Fruit fly (Drosophila melanogaster): ENCODE measurements around the gene ine.

ine gene

dm6 chr2L:4448582-4449016, 28.2 kb downstream of the ine start, which contains the start of gene MFS18:
MFS18 (minus strand) TSS chr2L:4448635.
- TF ChIP-seq h (optimal IDR thresholded peaks at IDR 0.05) (no peak), Sin3A (optimal IDR thresholded peaks at IDR 0.05) (no peak), insv (optimal IDR thresholded peaks at IDR 0.05) (no peak), psq (optimal IDR thresholded peaks at IDR 0.05) (peak; percentile 40), ttk (optimal IDR thresholded peaks at IDR 0.05) (no peak)

DNA sequence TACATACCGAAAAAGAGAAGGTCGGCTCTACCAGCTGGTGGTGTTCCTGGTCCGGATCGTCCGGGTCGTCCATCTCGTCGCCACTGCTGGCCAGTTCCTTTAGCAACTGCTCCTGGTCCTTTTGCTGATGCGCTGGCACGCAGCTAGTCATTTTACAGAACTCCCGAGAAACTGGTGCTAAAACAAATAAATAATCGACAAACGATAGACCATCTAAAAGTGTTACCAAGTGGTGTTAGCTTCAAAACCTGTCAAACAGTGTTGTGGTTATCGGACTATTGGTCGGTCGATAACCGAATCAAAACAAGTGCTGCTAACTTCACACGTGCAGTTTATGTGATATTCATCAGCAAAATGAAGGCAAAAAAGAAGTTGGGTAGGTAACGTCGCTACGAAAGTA, 32.4 kb downstream of the ine start, which contains the start of the genes morgue and Elp3:
morgue (minus strand) TSS at position 224 of the 400 bp plus-strand sequence.
Elp3 (plus strand) TSS at position 276 of the 400 bp plus-strand sequence.
- TF ChIP-seq ttk (optimal IDR thresholded peaks at IDR 0.05) (no peak), Myc (optimal IDR thresholded peaks at IDR 0.05) (no peak), Sin3A (optimal IDR thresholded peaks at IDR 0.05) (no peak)

DNA sequence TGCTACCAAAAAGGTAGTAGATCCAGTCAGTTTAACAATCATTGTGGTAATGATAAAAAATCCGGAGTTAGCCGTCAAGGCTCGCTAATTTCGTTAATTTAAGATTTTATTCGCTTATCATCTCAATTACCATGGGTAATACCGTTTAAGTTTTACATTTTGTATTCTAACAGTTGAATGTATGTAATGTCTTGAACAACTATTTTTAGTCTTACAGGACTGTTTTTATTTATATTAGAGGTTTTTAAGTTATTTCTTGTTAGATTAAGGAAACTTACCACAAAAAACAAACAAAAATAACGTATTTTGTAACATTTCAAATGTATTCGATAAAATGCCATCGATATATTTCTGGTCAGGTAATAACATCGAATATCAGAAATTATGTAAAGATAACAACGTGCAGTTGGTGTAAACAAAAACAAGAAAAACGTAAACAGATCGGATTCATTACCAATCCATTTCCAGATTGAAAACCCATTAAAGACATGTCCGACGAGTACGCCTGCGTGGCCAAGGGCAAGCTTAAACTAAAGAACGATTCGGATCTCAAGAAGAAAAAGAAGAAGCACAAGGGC, 34.7 kb downstream of the ine start, which contains the start of the genes Sfp24F and CG15432:
Sfp24F (minus strand) TSS at position 51 of the 578 bp plus-strand sequence.
CG15432 (plus strand) TSS at position 311 of the 578 bp plus-strand sequence.
- TF ChIP-seq ttk (optimal IDR thresholded peaks at IDR 0.05): no peak
- TF ChIP-seq psq (optimal IDR thresholded peaks at IDR 0.05): no peak
- no peak for TF ChIP-seq h (optimal IDR thresholded peaks at IDR 0.05)
- TF ChIP-seq Myc (optimal IDR thresholded peaks at IDR 0.05): no peak
- no peak for TF ChIP-seq insv (optimal IDR thresholded peaks at IDR 0.05)
- TF ChIP-seq Sin3A (optimal IDR thresholded peaks at IDR 0.05): no peak

dm6 chr2L:4440881-4441737, 35.7 kb downstream of the ine start, which contains the start of gene CG15431:
CG15431 (minus strand) TSS chr2L:4441282.
- no peak for TF ChIP-seq ttk (optimal IDR thresholded peaks at IDR 0.05)
- TF ChIP-seq insv (optimal IDR thresholded peaks at IDR 0.05): no peak
- TF ChIP-seq Sin3A (optimal IDR thresholded peaks at IDR 0.05): no peak
- TF ChIP-seq psq (optimal IDR thresholded peaks at IDR 0.05): no peak
- TF ChIP-seq h (optimal IDR thresholded peaks at IDR 0.05): no peak
- no peak for TF ChIP-seq Myc (optimal IDR thresholded peaks at IDR 0.05)

DNA sequence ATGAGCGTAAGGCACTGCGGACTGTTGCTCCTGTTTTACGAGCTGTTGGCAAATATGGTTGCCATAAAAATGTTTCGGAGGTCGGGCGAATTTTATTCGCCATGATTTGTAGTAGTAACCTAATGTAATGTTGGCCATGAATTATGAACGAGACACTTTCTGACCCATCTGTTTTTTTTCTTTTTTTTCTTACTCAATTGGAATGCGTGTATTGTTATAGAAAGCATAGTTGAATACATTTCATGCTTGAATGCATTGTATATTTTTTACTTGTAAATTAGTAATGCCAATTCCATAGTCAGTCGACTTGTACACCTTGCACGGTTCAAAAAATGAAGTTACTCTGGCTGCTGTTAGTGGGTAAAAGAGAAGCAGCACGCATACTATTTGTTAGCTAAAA, 39.3 kb downstream of the ine start, which contains the start of gene CG43056:
CG43056 (plus strand) TSS at position 301 of the 400 bp plus-strand sequence.
- TF ChIP-seq Sin3A (optimal IDR thresholded peaks at IDR 0.05) (no peak), psq (optimal IDR thresholded peaks at IDR 0.05) (no peak), ttk (optimal IDR thresholded peaks at IDR 0.05) (no peak), insv (optimal IDR thresholded peaks at IDR 0.05) (no peak), h (optimal IDR thresholded peaks at IDR 0.05) (no peak), Myc (optimal IDR thresholded peaks at IDR 0.05) (no peak)

DNA sequence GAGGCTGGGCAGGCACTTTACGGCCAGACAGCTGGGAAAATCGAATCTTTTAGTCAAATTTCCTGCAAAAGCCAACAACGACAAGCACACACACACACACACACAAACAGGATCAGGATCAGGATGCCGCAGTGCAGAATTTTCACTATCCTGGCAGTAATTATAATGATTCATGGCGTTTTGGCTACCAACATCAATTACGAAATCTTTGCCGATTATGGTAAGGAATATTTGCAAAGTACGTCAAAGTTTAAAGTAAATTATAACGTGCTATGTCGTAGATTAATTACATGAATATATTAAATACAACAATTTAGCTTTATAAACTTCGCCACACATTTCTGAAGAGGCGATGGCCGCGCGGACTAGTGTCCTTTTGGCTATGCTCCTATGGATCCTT, 43.2 kb downstream of the ine start, which contains the start of the genes CG34177 and CG34178:
CG34177 (plus strand) TSS at position 301 of the 400 bp plus-strand sequence.
CG34178 (plus strand) TSS at position 301 of the 400 bp plus-strand sequence.
- no peak for TF ChIP-seq psq (optimal IDR thresholded peaks at IDR 0.05)
- TF ChIP-seq Myc (optimal IDR thresholded peaks at IDR 0.05): no peak
- no peak for TF ChIP-seq Sin3A (optimal IDR thresholded peaks at IDR 0.05)
- TF ChIP-seq h (optimal IDR thresholded peaks at IDR 0.05): no peak
- no peak for TF ChIP-seq ttk (optimal IDR thresholded peaks at IDR 0.05)
- no peak for TF ChIP-seq insv (optimal IDR thresholded peaks at IDR 0.05)

DNA sequence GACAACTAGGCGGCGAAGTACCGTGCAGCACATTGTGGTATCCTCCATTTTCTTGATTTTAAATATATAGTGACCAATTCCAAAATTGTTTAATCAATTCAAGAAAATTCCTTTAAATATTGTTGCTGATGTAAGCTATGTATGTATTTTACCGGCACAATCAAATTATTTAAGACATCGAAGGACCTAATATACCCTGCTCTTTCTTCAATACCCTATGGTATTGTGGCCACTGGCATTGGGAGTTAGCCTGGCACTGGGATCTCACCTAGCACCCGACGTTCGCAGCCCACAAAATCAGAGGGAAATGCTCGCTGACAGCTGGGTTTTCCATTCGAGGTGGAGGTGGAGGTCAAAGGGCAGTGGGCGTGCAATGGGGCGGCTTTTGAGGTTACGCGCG, 54.7 kb downstream of the ine start:
- TF ChIP-seq psq (optimal IDR thresholded peaks at IDR 0.05) (no peak), ttk (optimal IDR thresholded peaks at IDR 0.05) (no peak), insv (optimal IDR thresholded peaks at IDR 0.05) (no peak), Sin3A (optimal IDR thresholded peaks at IDR 0.05) (no peak), h (optimal IDR thresholded peaks at IDR 0.05) (no peak), Myc (optimal IDR thresholded peaks at IDR 0.05) (no peak)

DNA sequence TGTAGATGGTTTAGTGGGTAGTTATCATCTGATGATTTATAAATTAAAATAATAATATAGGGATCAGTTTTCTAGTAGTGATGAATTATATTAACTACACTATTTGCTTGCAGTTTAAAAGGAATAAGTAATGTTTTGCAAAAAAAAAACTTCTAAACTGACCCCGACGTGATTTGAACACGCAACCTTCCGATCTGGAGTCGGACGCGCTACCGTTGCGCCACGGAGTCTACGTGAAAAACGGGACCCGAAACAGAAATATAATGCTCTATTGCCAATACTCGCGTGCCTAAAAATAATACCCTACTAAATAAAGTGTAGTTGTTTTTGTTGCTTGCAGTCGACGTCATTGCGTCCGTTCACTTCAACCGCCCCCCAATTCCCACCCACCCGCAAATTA, 58.0 kb downstream of the ine start:
- TF ChIP-seq psq (optimal IDR thresholded peaks at IDR 0.05) (no peak), Myc (optimal IDR thresholded peaks at IDR 0.05) (no peak), ttk (optimal IDR thresholded peaks at IDR 0.05) (no peak), insv (optimal IDR thresholded peaks at IDR 0.05) (no peak), Sin3A (optimal IDR thresholded peaks at IDR 0.05) (no peak), h (optimal IDR thresholded peaks at IDR 0.05) (no peak)

Measured in Kc167 (cell line).